Worm (Caenorhabditis elegans): Measurements from ENCODE around the gene acbp-5.

- TF ChIP-seq med-1 (GFP tag; optimal IDR thresholded peaks at IDR 0.05; ENCODE audit: insufficient read depth) (no peak), ref-1 (GFP tag; conservative IDR thresholded peaks at IDR 0.05) (no peak), flt-1 (GFP tag; IDR thresholded peaks at IDR 0.05) (no peak), ztf-29 (GFP tag; IDR thresholded peaks at IDR 0.05) (no peak), T22C8.4 (GFP tag; IDR thresholded peaks at IDR 0.05) (no peak), tab-1 (GFP tag; IDR thresholded peaks at IDR 0.05) (no peak), cog-1 (tag; optimal IDR thresholded peaks at IDR 0.05) (no peak), ztf-23 (GFP tag; IDR thresholded peaks at IDR 0.05) (no peak)
These were observed 33.7 kb downstream of the acbp-5 start, which contains the start of gene shpk-1 for ce11 chrIII:13607833-13608232.
